Worm (Caenorhabditis elegans) whole organism, L4 larva: ENCODE data around the gene R05G6.4.

Source experiments
- ces-1 ChIP-seq: fragments of 150-350 bp; sonication (generic microtip); optimal IDR thresholded peaks from 4 replicates; lab custom pipeline; 2014; ENCODE audit warnings: missing biosample characterization, missing genetic modification reagents, missing genetic modification characterization
- fos-1 ChIP-seq: fragments of 150-350 bp; optimal IDR thresholded peaks from 2 replicates; lab custom pipeline; 2014; ENCODE audit warnings: missing biosample characterization, missing genetic modification characterization
- lin-13 ChIP-seq: fragments of 150-350 bp; optimal IDR thresholded peaks from 2 replicates; lab custom pipeline; 2014; ENCODE audit warnings: missing biosample characterization, missing genetic modification reagents, missing genetic modification characterization
- lin-39 ChIP-seq: fragments of 150-350 bp; optimal IDR thresholded peaks from 2 replicates; lab custom pipeline; 2014; ENCODE audit warnings: missing biosample characterization, missing genetic modification reagents, missing genetic modification characterization
- lsy-2 ChIP-seq, 2 experiments: fragments of 150-350 bp in 1 of 2; sonication (generic microtip) in 1 of 2; optimal IDR thresholded peaks; 2 replicates each; lab custom pipeline; 2014 to 2017; ENCODE audit warnings: missing biosample characterization in 2 of 2, missing genetic modification characterization in 2 of 2
- mep-1 ChIP-seq: fragments of 150-350 bp; sonication (generic microtip); optimal IDR thresholded peaks from 3 replicates; lab custom pipeline; 2014; ENCODE audit warnings: missing biosample characterization, missing genetic modification characterization
- nhr-42 ChIP-seq: fragments of 200-800 bp; sonication (Bioruptor generic); IDR thresholded peaks from 2 replicates; pipeline ENCODE4 v1.3.6; 2022; ENCODE audit warnings: missing genetic modification characterization, missing compliant biosample characterization
- sdz-12 ChIP-seq: fragments of 200-800 bp; sonication (Bioruptor generic); optimal IDR thresholded peaks from 2 replicates; lab custom pipeline; 2018; ENCODE audit warnings: mild to moderate bottlenecking, missing genetic modification characterization, missing compliant biosample characterization
- skn-1 ChIP-seq: fragments of 150-350 bp; optimal IDR thresholded peaks from 2 replicates; lab custom pipeline; 2014; ENCODE audit warnings: missing biosample characterization, missing genetic modification characterization
- unc-62 ChIP-seq, 3 experiments: fragments of 150-350 bp in 1 of 3; sonication (generic microtip); optimal IDR thresholded peaks in 2 of 3; peaks in 1 of 3; 1 replicate in 1 of 3; 2 replicates in 2 of 3; lab custom pipeline; 2014 to 2017; ENCODE audit warnings: missing biosample characterization in 3 of 3, missing genetic modification characterization in 3 of 3, missing genetic modification reagents in 3 of 3, missing genotype in 1 of 3
- ztf-11 ChIP-seq: fragments of 150-350 bp; optimal IDR thresholded peaks from 2 replicates; lab custom pipeline; 2014; ENCODE audit warnings: missing biosample characterization, missing genetic modification characterization

- TF ChIP-seq skn-1 (tag; lab: Kevin White, UChicago), result no peak
- TF ChIP-seq ces-1 (GFP tag; lab: Kevin White, UChicago), result no peak
- TF ChIP-seq nhr-42 (GFP tag; lab: Robert Waterston, UW), result no peak
- TF ChIP-seq ztf-11 (tag; lab: Kevin White, UChicago), result no peak
- TF ChIP-seq lin-13 (GFP tag; lab: Kevin White, UChicago), result no peak
- peak in 1 of 2 experiments; percentile 74 for TF ChIP-seq unc-62 (GFP tag; optimal IDR thresholded peaks at IDR 0.05 in 1 of 2; lab: Kevin White, UChicago)
- TF ChIP-seq unc-62 (tag; optimal IDR thresholded peaks at IDR 0.05; lab: Kevin White, UChicago), result no peak
- TF ChIP-seq lsy-2 (tag; optimal IDR thresholded peaks at IDR 0.05; lab: Kevin White, UChicago), result peak in 1 of 2 experiments; percentile 32
- no peak for TF ChIP-seq lin-39 (tag; lab: Kevin White, UChicago)
- peak; percentile 61 for TF ChIP-seq mep-1 (tag; lab: Kevin White, UChicago)
- no peak for TF ChIP-seq sdz-12
- no peak for TF ChIP-seq fos-1 (tag; lab: Kevin White, UChicago)
Measured at ce11 chrIV:7505866-7506488, 7.1 kb upstream of the R05G6.4 start.
